Worm (Caenorhabditis elegans): ENCODE data around the gene ZC250.2.

DNA sequence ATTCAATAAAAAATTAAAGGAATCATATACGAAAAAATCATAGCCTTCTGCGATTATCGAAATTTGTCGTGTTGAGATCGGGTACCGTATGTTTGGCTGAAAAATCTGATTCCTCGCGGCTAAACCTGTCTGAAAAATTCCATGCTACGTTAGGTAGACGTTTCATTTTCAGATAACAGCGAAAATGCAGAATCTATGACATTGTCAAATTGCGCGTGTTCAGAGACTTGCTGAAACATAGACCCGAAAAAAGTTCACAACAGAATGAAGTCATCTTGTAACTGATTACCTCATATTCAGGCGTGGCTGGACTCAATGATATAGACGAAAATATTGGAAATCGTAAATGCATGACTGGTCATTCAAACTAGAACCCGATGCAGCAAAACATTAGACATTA is 41.4 kb downstream of the ZC250.2 start, which contains the start of gene srh-76:
- TF ChIP-seq fos-1 (tag; optimal IDR thresholded peaks at IDR 0.05) (no peak), lsy-2 (tag; optimal IDR thresholded peaks at IDR 0.05) (no peak), egl-27 (tag; optimal IDR thresholded peaks at IDR 0.05) (no peak), nhr-10 (tag; optimal IDR thresholded peaks at IDR 0.05) (no peak), elt-1 (tag; optimal IDR thresholded peaks at IDR 0.05) (no peak), mdl-1 (tag; optimal IDR thresholded peaks at IDR 0.05) (no peak), ama-1 (optimal IDR thresholded peaks at IDR 0.05) (no peak), F13H6.1 (tag; optimal IDR thresholded peaks at IDR 0.05) (no peak), lin-13 (GFP tag; optimal IDR thresholded peaks at IDR 0.05) (no peak), ztf-11 (tag; optimal IDR thresholded peaks at IDR 0.05) (no peak), lin-39 (tag; optimal IDR thresholded peaks at IDR 0.05) (no peak), crh-2 (tag; optimal IDR thresholded peaks at IDR 0.05) (no peak), nhr-12 (tag; optimal IDR thresholded peaks at IDR 0.05) (no peak), nhr-25 (tag; optimal IDR thresholded peaks at IDR 0.05) (no peak)
